Fruit fly (Drosophila melanogaster): Measurements from ENCODE around the gene btl.
A peak's percentile ranks its signal among the peaks of the same experiment; 100 is the strongest.

btl gene

DNA sequence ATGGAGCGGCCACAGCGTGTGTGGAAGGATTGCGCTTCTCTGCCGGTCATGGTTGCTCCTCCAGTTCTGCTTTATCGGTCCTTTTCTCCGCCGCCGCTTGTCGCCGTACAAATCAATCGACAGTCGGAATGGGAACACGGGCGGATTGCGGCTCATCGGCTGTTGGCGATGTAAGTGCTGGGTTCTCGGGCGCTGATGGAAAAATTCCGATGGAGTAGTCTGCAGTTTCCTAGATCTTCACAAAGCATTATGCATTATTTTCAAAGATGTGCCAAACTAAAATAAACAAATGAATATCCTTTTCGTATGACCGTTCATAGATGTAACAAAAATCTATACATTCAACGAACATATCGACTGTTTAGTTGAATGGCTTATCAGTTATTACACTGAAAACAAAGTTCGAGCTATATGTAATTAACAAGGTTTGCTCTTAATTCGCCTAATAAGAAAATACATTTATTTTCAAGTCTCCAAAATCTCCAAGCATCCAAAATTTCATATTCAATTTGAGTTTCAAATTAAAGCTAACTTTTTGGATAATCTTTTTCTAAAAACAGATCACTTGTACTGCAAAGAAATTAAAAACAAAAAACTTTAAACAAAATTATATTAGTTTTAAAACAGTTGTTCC, 25.8 kb upstream of the btl start, which contains the start of gene Neurl4 (continued):
- TF ChIP-seq pan (optimal IDR thresholded peaks at IDR 0.05) (no peak), pan (GFP tag; optimal IDR thresholded peaks at IDR 0.05 in 1 of 2, IDR thresholded peaks at IDR 0.05 in 1 of 2) (peak in 1 of 2 experiments; percentile 63), disco-r (GFP tag; optimal IDR thresholded peaks at IDR 0.05) (no peak), CG11093 (GFP tag; IDR thresholded peaks at IDR 0.05) (no peak), CG3847 (GFP tag; IDR thresholded peaks at IDR 0.05) (peak; percentile 71), Hmx (GFP tag; optimal IDR thresholded peaks at IDR 0.05) (peak; percentile 14), CG13123 (GFP tag; optimal IDR thresholded peaks at IDR 0.05) (peak; percentile 33), CG11085 (GFP tag; IDR thresholded peaks at IDR 0.05) (no peak), MBD-R2 (GFP tag; IDR thresholded peaks at IDR 0.05) (peak; percentile 69), Abd-B (GFP tag; optimal IDR thresholded peaks at IDR 0.05) (peak; percentile 62), ERR (GFP tag; optimal IDR thresholded peaks at IDR 0.05) (no peak), Oaz (GFP tag; IDR thresholded peaks at IDR 0.05) (peak; percentile 24; the same call in 1 of the 2 replicates), CG8944 (GFP tag; optimal IDR thresholded peaks at IDR 0.05) (peak; percentile 67), D (optimal IDR thresholded peaks at IDR 0.05) (peak; percentile 11), D (GFP tag; optimal IDR thresholded peaks at IDR 0.05) (no peak), sug (tag; optimal IDR thresholded peaks at IDR 0.05) (no peak), seq (GFP tag; IDR thresholded peaks at IDR 0.05) (no peak), CG14667 (GFP tag; IDR thresholded peaks at IDR 0.05) (no peak), bab2 (GFP tag; optimal IDR thresholded peaks at IDR 0.05) (peak; percentile 74), rib (GFP tag; IDR thresholded peaks at IDR 0.05) (no peak), CG7357 (GFP tag; IDR thresholded peaks at IDR 0.05) (no peak), CG2129 (GFP tag; IDR thresholded peaks at IDR 0.05; ENCODE audit: partially characterized antibody) (no peak), ranshi (GFP tag; IDR thresholded peaks at IDR 0.05) (peak; percentile 62), Ada2b (GFP tag; IDR thresholded peaks at IDR 0.05) (peak; percentile 61), Atf3 (GFP tag; optimal IDR thresholded peaks at IDR 0.05) (peak; percentile 69), otp (GFP tag; IDR thresholded peaks at IDR 0.05) (peak; percentile 61; the same call in 2 of the 3 replicates), ham (GFP tag; IDR thresholded peaks at IDR 0.05) (no peak), Fer3 (tag; optimal IDR thresholded peaks at IDR 0.05) (no peak), Doc2 (GFP tag; IDR thresholded peaks at IDR 0.05) (no peak), CG2889 (GFP tag; IDR thresholded peaks at IDR 0.05) (peak; percentile 64; the same call in 2 of the 3 replicates), Bdp1 (GFP tag; optimal IDR thresholded peaks at IDR 0.05) (no peak), CG31224 (GFP tag; IDR thresholded peaks at IDR 0.05) (no peak), mld (GFP tag; IDR thresholded peaks at IDR 0.05; ENCODE audit: partially characterized antibody) (no peak), Camta (GFP tag; optimal IDR thresholded peaks at IDR 0.05) (peak; percentile 74), CG2116 (GFP tag; optimal IDR thresholded peaks at IDR 0.05) (peak; percentile 23), cwo (GFP tag; optimal IDR thresholded peaks at IDR 0.05) (no peak), tna (GFP tag; IDR thresholded peaks at IDR 0.05; ENCODE audit: partially characterized antibody) (no peak), jigr1 (GFP tag; IDR thresholded peaks at IDR 0.05) (no peak), CG33213 (GFP tag; optimal IDR thresholded peaks at IDR 0.05) (peak; percentile 21), jumu (GFP tag; optimal IDR thresholded peaks at IDR 0.05) (peak; percentile 55), CG6654 (GFP tag; optimal IDR thresholded peaks at IDR 0.05) (no peak), CG6175 (GFP tag; IDR thresholded peaks at IDR 0.05) (no peak), CG12155 (GFP tag; optimal IDR thresholded peaks at IDR 0.05) (peak; percentile 62), Rx (GFP tag; IDR thresholded peaks at IDR 0.05) (0 out of 2 replicates have a peak, but pooled peaks have one; percentile 16), Blimp-1 (GFP tag; optimal IDR thresholded peaks at IDR 0.05) (no peak), pho (GFP tag; optimal IDR thresholded peaks at IDR 0.05) (peak; percentile 40), Ets65A (GFP tag) (peak; percentile 88), CG42726 (GFP tag; IDR thresholded peaks at IDR 0.05; ENCODE audit: partially characterized antibody) (no peak), TFAM (GFP tag; optimal IDR thresholded peaks at IDR 0.05) (no peak), CG12104 (GFP tag; optimal IDR thresholded peaks at IDR 0.05) (no peak), E2f1 (GFP tag; IDR thresholded peaks at IDR 0.05) (peak; percentile 48), CG12942 (GFP tag; optimal IDR thresholded peaks at IDR 0.05) (peak; percentile 73)
